Fruit fly (Drosophila melanogaster): ENCODE data around the gene CG15561.

CG15561 gene

DNA sequence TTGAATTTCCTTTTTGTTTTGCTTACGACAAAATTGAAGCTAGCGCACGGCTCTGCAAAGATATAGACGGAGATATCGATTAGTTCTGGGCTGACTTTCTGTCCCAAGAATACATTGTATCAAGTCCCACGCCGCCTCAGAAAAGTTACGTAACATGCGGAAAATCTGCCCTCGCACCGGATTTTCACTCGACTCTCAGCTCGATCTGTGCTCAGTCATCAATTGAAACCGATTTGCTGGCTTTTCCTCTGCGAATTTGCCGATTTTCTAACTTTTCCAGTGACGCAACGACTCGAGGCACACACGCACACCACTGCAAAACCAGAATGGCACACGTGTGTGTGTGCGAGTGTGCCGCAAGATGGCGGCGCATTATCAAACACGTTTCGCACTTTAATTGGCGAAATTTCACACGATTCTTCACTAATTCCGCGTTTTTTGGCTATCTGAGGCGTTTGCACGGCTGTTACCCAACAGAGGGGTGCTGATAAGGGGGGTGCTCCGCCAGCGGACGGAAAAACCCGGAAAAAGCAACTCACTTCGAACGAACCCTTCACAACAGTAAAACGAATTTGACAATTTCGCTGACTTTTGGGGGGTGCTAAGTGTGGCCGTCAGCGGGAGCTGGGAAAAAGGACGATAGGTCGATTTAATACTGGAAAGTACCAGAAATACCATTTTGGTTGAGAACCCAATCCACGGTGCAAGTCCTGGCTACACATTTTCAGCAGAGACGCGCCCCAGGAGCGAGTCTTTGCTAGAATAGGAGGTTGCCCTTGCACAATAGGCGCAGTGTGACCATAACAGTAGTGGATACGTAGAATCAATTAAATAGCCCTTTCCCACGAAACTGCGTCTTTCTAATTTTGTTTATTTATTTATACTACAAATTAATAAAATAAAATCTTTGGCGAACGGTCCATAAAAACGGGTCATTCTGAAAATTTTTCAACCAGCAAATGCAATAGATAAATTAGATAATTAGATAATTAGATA, 3.6 kb upstream of the CG15561 start, which contains the start of gene ATPsynC (continued):
- TF ChIP-seq chn (GFP tag; optimal IDR thresholded peaks at IDR 0.05), result peak; percentile 68
- no peak for TF ChIP-seq Sry-β (GFP tag; optimal IDR thresholded peaks at IDR 0.05)
- no peak for TF ChIP-seq pfk (GFP tag; optimal IDR thresholded peaks at IDR 0.05)
- TF ChIP-seq trh (GFP tag; optimal IDR thresholded peaks at IDR 0.05), result no peak
- no peak for TF ChIP-seq CG7839 (tag; optimal IDR thresholded peaks at IDR 0.05)
- TF ChIP-seq dan (GFP tag; IDR thresholded peaks at IDR 0.05), result no peak
- TF ChIP-seq tna (GFP tag; IDR thresholded peaks at IDR 0.05; ENCODE audit: partially characterized antibody), result no peak
- TF ChIP-seq CkIIα-i1 (GFP tag; IDR thresholded peaks at IDR 0.05), result no peak
- peak; percentile 82 for TF ChIP-seq CG34376 (GFP tag; optimal IDR thresholded peaks at IDR 0.05)
- peak; percentile 26 for TF ChIP-seq pum (GFP tag; optimal IDR thresholded peaks at IDR 0.05)
- TF ChIP-seq Blimp-1 (GFP tag; optimal IDR thresholded peaks at IDR 0.05), result no peak
- TF ChIP-seq Doc3 (GFP tag; IDR thresholded peaks at IDR 0.05; ENCODE audit: partially characterized antibody), result no peak
- no peak for TF ChIP-seq CG43689 (GFP tag; IDR thresholded peaks at IDR 0.05)
- no peak for TF ChIP-seq amos (GFP tag; IDR thresholded peaks at IDR 0.05; ENCODE audit: partially characterized antibody)
- TF ChIP-seq CG6683 (GFP tag; optimal IDR thresholded peaks at IDR 0.05), result peak; percentile 25
- no peak for TF ChIP-seq unc-4 (GFP tag; IDR thresholded peaks at IDR 0.05; ENCODE audit: partially characterized antibody)
- TF ChIP-seq fru (optimal IDR thresholded peaks at IDR 0.05), result no peak
- no peak for TF ChIP-seq CG10654 (GFP tag; optimal IDR thresholded peaks at IDR 0.05)
- TF ChIP-seq CG8944 (GFP tag; optimal IDR thresholded peaks at IDR 0.05), result peak; percentile 10
- TF ChIP-seq CG13287 (GFP tag; IDR thresholded peaks at IDR 0.05; ENCODE audit: partially characterized antibody), result no peak
- no peak for TF ChIP-seq CG18476 (GFP tag; optimal IDR thresholded peaks at IDR 0.05)
- TF ChIP-seq abd-A (tag; optimal IDR thresholded peaks at IDR 0.05), result peak; percentile 70
- no peak for TF ChIP-seq CG31388 (GFP tag; optimal IDR thresholded peaks at IDR 0.05)
- TF ChIP-seq Asciz (GFP tag; optimal IDR thresholded peaks at IDR 0.05), result no peak
- peak; percentile 40 for TF ChIP-seq onecut (GFP tag; IDR thresholded peaks at IDR 0.05)
- TF ChIP-seq CG10462 (GFP tag; optimal IDR thresholded peaks at IDR 0.05), result no peak
- TF ChIP-seq sens (GFP tag), result peak; percentile 83
- no peak for TF ChIP-seq rib (GFP tag; IDR thresholded peaks at IDR 0.05)
- peak; percentile 3 for TF ChIP-seq CG33557 (GFP tag; optimal IDR thresholded peaks at IDR 0.05)
- peak; percentile 17 for TF ChIP-seq CG13123 (GFP tag; optimal IDR thresholded peaks at IDR 0.05)
- no peak for TF ChIP-seq CG11560 (tag; IDR thresholded peaks at IDR 0.05)
- TF ChIP-seq CG10979 (tag; optimal IDR thresholded peaks at IDR 0.05), result no peak
- TF ChIP-seq Bteb2 (GFP tag; optimal IDR thresholded peaks at IDR 0.05), result no peak
- TF ChIP-seq sr (GFP tag; IDR thresholded peaks at IDR 0.05), result no peak
- TF ChIP-seq CG7372 (GFP tag; IDR thresholded peaks at IDR 0.05), result no peak
- no peak for TF ChIP-seq CG12219 (GFP tag; optimal IDR thresholded peaks at IDR 0.05)
- TF ChIP-seq ERR (GFP tag; optimal IDR thresholded peaks at IDR 0.05), result peak; percentile 58
- TF ChIP-seq Sin3A (optimal IDR thresholded peaks at IDR 0.05), result peak; percentile 79
- no peak for TF ChIP-seq B-H1 (GFP tag; IDR thresholded peaks at IDR 0.05)
- no peak for TF ChIP-seq Doc2 (GFP tag; IDR thresholded peaks at IDR 0.05)
- TF ChIP-seq klu (GFP tag; IDR thresholded peaks at IDR 0.05), result no peak
- TF ChIP-seq Scr (GFP tag; IDR thresholded peaks at IDR 0.05; ENCODE audit: partially characterized antibody), result no peak
- TF ChIP-seq CG9437 (GFP tag; optimal IDR thresholded peaks at IDR 0.05), result peak; percentile 5
- TF ChIP-seq Jarid2 (GFP tag; optimal IDR thresholded peaks at IDR 0.05), result peak; percentile 78
- no peak for TF ChIP-seq jigr1 (GFP tag; IDR thresholded peaks at IDR 0.05)
- no peak for TF ChIP-seq Atf6 (GFP tag; IDR thresholded peaks at IDR 0.05)
- TF ChIP-seq CG8924 (tag; optimal IDR thresholded peaks at IDR 0.05), result peak; percentile 48
- TF ChIP-seq CG9727 (GFP tag; optimal IDR thresholded peaks at IDR 0.05), result peak; percentile 44
- TF ChIP-seq CG7745 (tag; optimal IDR thresholded peaks at IDR 0.05), result no peak
